Fruit fly (Drosophila melanogaster) whole organism, pupa: ENCODE measurements around the gene Sb.

Source experiments
- CG10348 ChIP-seq: fragments of 200-800 bp; sonication (Bioruptor generic); IDR thresholded peaks from 2 replicates; pipeline ENCODE4 v1.3.6; 2022; ENCODE audit warnings: missing biosample characterization, missing genetic modification characterization
- CG14655 ChIP-seq: fragments of 200-800 bp; sonication (Bioruptor generic); optimal IDR thresholded peaks from 3 replicates; lab custom pipeline; 2017; ENCODE audit warnings: mild to moderate bottlenecking, missing biosample characterization, missing genetic modification reagents, missing genetic modification characterization
- CG15710 ChIP-seq: fragments of 200-800 bp; sonication (Bioruptor generic); optimal IDR thresholded peaks from 2 replicates; lab custom pipeline; 2018; ENCODE audit warnings: missing biosample characterization, mild to moderate bottlenecking, missing genetic modification characterization, moderate library complexity
- CG17806 ChIP-seq: fragments of 200-800 bp; sonication (Bioruptor generic); optimal IDR thresholded peaks from 2 replicates; lab custom pipeline; 2018; ENCODE audit warnings: missing biosample characterization, mild to moderate bottlenecking, missing genetic modification characterization, moderate library complexity
- CG34367 ChIP-seq: fragments of 200-800 bp; sonication (Bioruptor generic); optimal IDR thresholded peaks from 2 replicates; lab custom pipeline; 2018; ENCODE audit warnings: missing biosample characterization, mild to moderate bottlenecking, missing genetic modification characterization
- CG4496 ChIP-seq: fragments of 200-800 bp; sonication (Bioruptor generic); IDR thresholded peaks from 3 replicates; pipeline ENCODE4 v1.3.6; 2022; ENCODE audit warnings: missing biosample characterization, missing genetic modification characterization
- CG8159 ChIP-seq: fragments of 200-800 bp; sonication (Bioruptor generic); optimal IDR thresholded peaks from 3 replicates; lab custom pipeline; 2018; ENCODE audit warnings: missing biosample characterization, mild to moderate bottlenecking, missing genetic modification characterization, moderate library complexity
- CG8301 ChIP-seq: fragments of 200-800 bp; sonication (Bioruptor generic); optimal IDR thresholded peaks from 2 replicates; lab custom pipeline; 2018; ENCODE audit warnings: missing biosample characterization, mild to moderate bottlenecking, missing genetic modification characterization
- CG9948 ChIP-seq: fragments of 200-800 bp; sonication (Bioruptor generic); optimal IDR thresholded peaks from 2 replicates; lab custom pipeline; 2018; ENCODE audit warnings: missing biosample characterization, mild to moderate bottlenecking, missing genetic modification characterization, moderate library complexity
- EcR ChIP-seq: fragments of 200-800 bp; sonication (Bioruptor generic); optimal IDR thresholded peaks from 3 replicates; lab custom pipeline; 2019; ENCODE audit warnings: missing biosample characterization, missing genetic modification characterization, mild to moderate bottlenecking, moderate library complexity, missing genetic modification reagents
- Snoo ChIP-seq: fragments of 200-800 bp; sonication (Bioruptor generic); optimal IDR thresholded peaks from 3 replicates; lab custom pipeline; 2017; ENCODE audit warnings: missing biosample characterization, mild to moderate bottlenecking, missing genetic modification characterization, inconsistent platforms
- fd96Ca ChIP-seq: fragments of 200-800 bp; sonication (Bioruptor generic); IDR thresholded peaks from 3 replicates; pipeline ENCODE4 v1.3.6; 2022; ENCODE audit warnings: missing biosample characterization, missing genetic modification characterization
- rn ChIP-seq: fragments of 200-800 bp; sonication (Bioruptor generic); IDR thresholded peaks from 2 replicates; pipeline ENCODE4 v1.3.6; 2022; ENCODE audit warnings: missing biosample characterization, missing genetic modification characterization

DNA sequence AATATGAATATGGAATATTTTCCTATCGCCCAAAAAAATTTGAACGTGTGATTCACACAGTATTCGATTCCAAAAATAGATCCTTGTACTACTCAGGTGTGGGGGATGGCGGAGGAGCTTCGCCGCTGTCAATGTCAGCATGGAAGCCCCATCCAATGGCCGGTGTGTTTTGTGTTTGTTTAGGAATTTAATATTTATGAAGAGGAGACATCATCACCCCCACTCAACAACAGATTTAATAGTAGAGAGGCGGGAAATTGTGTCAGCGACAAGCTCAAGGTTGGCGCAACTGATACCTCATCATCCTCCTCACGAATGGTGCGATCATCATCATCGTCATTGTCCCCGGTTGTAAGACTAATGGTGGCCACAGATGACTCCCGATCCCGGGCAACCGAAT is 41.8 kb upstream of the Sb start:
- no peak for TF ChIP-seq CG4496 (GFP tag; lab: Robert Waterston, UW)
- TF ChIP-seq fd96Ca (GFP tag; lab: Robert Waterston, UW), result no peak
- TF ChIP-seq EcR (GFP tag; lab: Kevin White, UChicago), result no peak
- no peak for TF ChIP-seq CG9948 (tag; lab: Kevin White, UChicago)
- no peak for TF ChIP-seq CG14655
- TF ChIP-seq rn, result no peak
- TF ChIP-seq CG8301 (tag; lab: Kevin White, UChicago), result no peak
- no peak for TF ChIP-seq CG8159 (tag; lab: Kevin White, UChicago)
- TF ChIP-seq CG10348, result no peak
- no peak for TF ChIP-seq Snoo (tag; lab: Kevin White, UChicago)
- TF ChIP-seq CG17806, result no peak
- TF ChIP-seq CG34367 (tag; lab: Kevin White, UChicago), result no peak
- TF ChIP-seq CG15710 (tag; lab: Kevin White, UChicago), result no peak
